Worm (Caenorhabditis elegans) whole organism, L3 larva: ENCODE data around the gene F23G4.1.

Source experiments
- R02D3.7 ChIP-seq: fragments of 150-350 bp; optimal IDR thresholded peaks from 2 replicates; lab custom pipeline; 2014; ENCODE audit warnings: missing biosample characterization, missing genetic modification characterization
- ZK546.5 ChIP-seq: sonication (generic microtip); optimal IDR thresholded peaks from 2 replicates; lab custom pipeline; 2017; ENCODE audit warnings: missing biosample characterization, missing genetic modification characterization
- aly-2 ChIP-seq: fragments of 150-350 bp; optimal IDR thresholded peaks from 2 replicates; lab custom pipeline; 2014; ENCODE audit warnings: missing biosample characterization, missing genetic modification characterization
- ama-1 ChIP-seq: fragments of 150-350 bp; optimal IDR thresholded peaks from 2 replicates; lab custom pipeline; 2018
- ceh-16 ChIP-seq: sonication (generic microtip); optimal IDR thresholded peaks from 2 replicates; lab custom pipeline; 2017; ENCODE audit warnings: missing biosample characterization, missing genetic modification characterization
- ceh-28 ChIP-seq: fragments of 150-350 bp; optimal IDR thresholded peaks from 2 replicates; lab custom pipeline; 2014; ENCODE audit warnings: missing biosample characterization, missing genetic modification reagents, missing genetic modification characterization
- ceh-82 ChIP-seq: fragments of 150-350 bp; optimal IDR thresholded peaks from 2 replicates; lab custom pipeline; 2014; ENCODE audit warnings: missing biosample characterization, missing genetic modification characterization
- daf-12 ChIP-seq: fragments of 150-350 bp; optimal IDR thresholded peaks from 2 replicates; lab custom pipeline; 2014; ENCODE audit warnings: missing biosample characterization, missing genetic modification reagents, missing genetic modification characterization
- egl-27 ChIP-seq: sonication (generic microtip); optimal IDR thresholded peaks from 4 replicates; lab custom pipeline; 2017; ENCODE audit warnings: missing biosample characterization, missing genetic modification reagents, missing genetic modification characterization
- egl-5 ChIP-seq: fragments of 150-350 bp; optimal IDR thresholded peaks from 2 replicates; lab custom pipeline; 2017; ENCODE audit warnings: missing biosample characterization, missing genetic modification reagents, missing genetic modification characterization, inconsistent platforms
- elt-1 ChIP-seq: fragments of 150-350 bp; optimal IDR thresholded peaks from 2 replicates; lab custom pipeline; 2014; ENCODE audit warnings: missing biosample characterization, missing genetic modification characterization
- elt-2 ChIP-seq: sonication (generic microtip); optimal IDR thresholded peaks from 2 replicates; lab custom pipeline; 2016; ENCODE audit warnings: missing genetic modification reagents, mild to moderate bottlenecking, missing genetic modification characterization, missing compliant biosample characterization
- elt-3 ChIP-seq, 3 experiments: fragments of 150-350 bp in 1 of 3; sonication (generic microtip) in 2 of 3; optimal IDR thresholded peaks; 2 replicates in 2 of 3; 4 replicates in 1 of 3; lab custom pipeline; 2014 to 2017; ENCODE audit warnings: missing biosample characterization in 3 of 3, missing genetic modification characterization in 3 of 3
- eor-1 ChIP-seq, 2 experiments: fragments of 150-350 bp; optimal IDR thresholded peaks; 2 replicates each; lab custom pipeline; 2014 to 2018; ENCODE audit warnings: missing biosample characterization in 2 of 2, missing genetic modification characterization in 2 of 2
- fkh-2 ChIP-seq: fragments of 150-350 bp; optimal IDR thresholded peaks from 2 replicates; lab custom pipeline; 2014; ENCODE audit warnings: missing biosample characterization, missing genetic modification reagents, missing genetic modification characterization
- fos-1 ChIP-seq: fragments of 150-350 bp; optimal IDR thresholded peaks from 2 replicates; lab custom pipeline; 2014; ENCODE audit warnings: missing biosample characterization, missing genetic modification characterization
- hmg-11 ChIP-seq: sonication (generic microtip); optimal IDR thresholded peaks from 2 replicates; lab custom pipeline; 2016; ENCODE audit warnings: missing genetic modification characterization, missing compliant biosample characterization
- jun-1 ChIP-seq: fragments of 150-350 bp; optimal IDR thresholded peaks from 2 replicates; lab custom pipeline; 2014; ENCODE audit warnings: missing biosample characterization, missing genetic modification reagents, missing genetic modification characterization
- lin-15B ChIP-seq: fragments of 150-350 bp; optimal IDR thresholded peaks from 2 replicates; lab custom pipeline; 2014; ENCODE audit warnings: missing biosample characterization, missing genetic modification characterization
- lin-39 ChIP-seq: fragments of 150-350 bp; optimal IDR thresholded peaks from 2 replicates; lab custom pipeline; 2018; ENCODE audit warnings: missing biosample characterization, missing genetic modification reagents, missing genetic modification characterization
- lsy-12 ChIP-seq: sonication (generic microtip); optimal IDR thresholded peaks from 2 replicates; lab custom pipeline; 2016; ENCODE audit warnings: mild to moderate bottlenecking, missing genetic modification characterization, missing compliant biosample characterization
- mdl-1 ChIP-seq: fragments of 150-350 bp; optimal IDR thresholded peaks from 2 replicates; lab custom pipeline; 2014; ENCODE audit warnings: missing biosample characterization, missing genetic modification characterization
- mml-1 ChIP-seq: fragments of 150-350 bp; sonication (generic microtip); optimal IDR thresholded peaks from 3 replicates; lab custom pipeline; 2014; ENCODE audit warnings: missing biosample characterization, missing genetic modification characterization
- nfya-1 ChIP-seq: sonication (generic microtip); optimal IDR thresholded peaks from 2 replicates; lab custom pipeline; 2017; ENCODE audit warnings: missing genetic modification characterization, mild to moderate bottlenecking, missing compliant biosample characterization, antibody characterized with exemption, moderate library complexity; ENCODE audit not compliant: insufficient read depth
- nhr-11 ChIP-seq: fragments of 150-350 bp; optimal IDR thresholded peaks from 2 replicates; lab custom pipeline; 2014; ENCODE audit warnings: missing biosample characterization, missing genetic modification characterization
- nhr-12 ChIP-seq: fragments of 150-350 bp; optimal IDR thresholded peaks from 2 replicates; lab custom pipeline; 2014; ENCODE audit warnings: missing biosample characterization, missing genetic modification characterization
- nhr-23 ChIP-seq: fragments of 150-350 bp; optimal IDR thresholded peaks from 2 replicates; lab custom pipeline; 2014; ENCODE audit warnings: missing biosample characterization, missing genetic modification reagents, missing genetic modification characterization
- nhr-25 ChIP-seq: sonication (generic microtip); optimal IDR thresholded peaks from 2 replicates; lab custom pipeline; 2017; ENCODE audit warnings: missing biosample characterization, missing genetic modification characterization
- nhr-43 ChIP-seq: sonication (generic microtip); optimal IDR thresholded peaks from 2 replicates; lab custom pipeline; 2016; ENCODE audit warnings: mild to moderate bottlenecking, missing genetic modification characterization, missing compliant biosample characterization; ENCODE audit not compliant: poor library complexity, severe bottlenecking
- nhr-67 ChIP-seq: fragments of 150-350 bp; optimal IDR thresholded peaks from 2 replicates; lab custom pipeline; 2014; ENCODE audit warnings: missing biosample characterization, missing genetic modification characterization
- nhr-76 ChIP-seq: fragments of 150-350 bp; sonication (generic microtip); optimal IDR thresholded peaks from 5 replicates; lab custom pipeline; 2014; ENCODE audit warnings: missing biosample characterization, missing genetic modification characterization
- nhr-77 ChIP-seq: fragments of 150-350 bp; optimal IDR thresholded peaks from 2 replicates; lab custom pipeline; 2014; ENCODE audit warnings: missing biosample characterization, missing genetic modification characterization
- pha-4 ChIP-seq: fragments of 150-350 bp; optimal IDR thresholded peaks from 2 replicates; lab custom pipeline; 2014; ENCODE audit warnings: missing biosample characterization, missing genetic modification reagents, missing genetic modification characterization
- pqm-1 ChIP-seq: fragments of 150-350 bp; optimal IDR thresholded peaks from 2 replicates; lab custom pipeline; 2017; ENCODE audit warnings: missing biosample characterization, missing genetic modification characterization, inconsistent platforms
- skn-1 ChIP-seq: fragments of 150-350 bp; optimal IDR thresholded peaks from 2 replicates; lab custom pipeline; 2014; ENCODE audit warnings: missing biosample characterization, missing genetic modification characterization
- snpc-4 ChIP-seq: fragments of 150-350 bp; optimal IDR thresholded peaks from 2 replicates; lab custom pipeline; 2014; ENCODE audit warnings: missing biosample characterization, missing genetic modification characterization
- tbx-2 ChIP-seq: sonication (generic microtip); optimal IDR thresholded peaks from 2 replicates; lab custom pipeline; 2016; ENCODE audit warnings: mild to moderate bottlenecking, missing genetic modification characterization, missing compliant biosample characterization
- unc-39 ChIP-seq: sonication (generic microtip); optimal IDR thresholded peaks from 4 replicates; lab custom pipeline; 2017; ENCODE audit warnings: missing biosample characterization, missing genetic modification characterization
- unc-62 ChIP-seq: fragments of 150-350 bp; sonication (generic microtip); optimal IDR thresholded peaks from 4 replicates; lab custom pipeline; 2014; ENCODE audit warnings: missing biosample characterization, missing genetic modification reagents, missing genetic modification characterization
- ztf-4 ChIP-seq: fragments of 150-350 bp; optimal IDR thresholded peaks from 2 replicates; lab custom pipeline; 2014; ENCODE audit warnings: missing biosample characterization, missing genetic modification characterization

Gene F23G4.1

DNA sequence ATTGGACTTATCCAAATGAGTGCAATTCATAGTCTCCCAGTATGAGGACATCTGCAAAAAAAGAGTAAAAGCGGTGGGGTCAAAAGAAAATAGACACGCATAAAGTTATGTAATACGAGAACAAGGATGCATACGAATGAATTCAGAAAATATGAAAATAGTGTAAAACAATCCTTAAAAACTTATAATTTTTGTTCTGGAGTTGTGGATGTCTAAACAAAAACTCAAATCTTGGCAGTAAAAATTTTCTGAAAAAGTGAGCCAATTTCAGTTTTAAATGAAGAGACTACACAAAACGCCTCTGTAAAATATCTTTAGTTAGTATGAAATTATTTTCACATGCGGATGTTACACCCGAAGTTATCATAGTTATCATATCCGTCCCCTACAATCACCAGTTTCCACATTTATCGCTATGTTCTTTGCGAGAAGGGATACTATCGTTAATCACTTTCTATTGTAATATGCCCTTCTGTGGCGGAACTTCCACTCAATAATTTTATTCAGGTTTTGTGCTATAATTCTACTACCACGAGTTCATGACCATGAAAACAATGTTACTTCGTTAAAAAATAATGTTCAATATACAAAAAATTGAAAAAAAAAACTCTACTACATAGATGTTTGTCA is 37.7 kb upstream of the F23G4.1 start, which contains the start of gene nhr-120:
nhr-120 (minus strand) TSS at position 51 of the 630 bp plus-strand sequence.
- TF ChIP-seq fos-1, result no peak
- TF ChIP-seq hmg-11 (tag; lab: Kevin White, UChicago), result no peak
- peak; percentile 17 for TF ChIP-seq nhr-25 (tag; lab: Kevin White, UChicago)
- TF ChIP-seq tbx-2 (tag; lab: Kevin White, UChicago), result no peak
- no peak for TF ChIP-seq egl-5 (tag; lab: Kevin White, UChicago)

DNA sequence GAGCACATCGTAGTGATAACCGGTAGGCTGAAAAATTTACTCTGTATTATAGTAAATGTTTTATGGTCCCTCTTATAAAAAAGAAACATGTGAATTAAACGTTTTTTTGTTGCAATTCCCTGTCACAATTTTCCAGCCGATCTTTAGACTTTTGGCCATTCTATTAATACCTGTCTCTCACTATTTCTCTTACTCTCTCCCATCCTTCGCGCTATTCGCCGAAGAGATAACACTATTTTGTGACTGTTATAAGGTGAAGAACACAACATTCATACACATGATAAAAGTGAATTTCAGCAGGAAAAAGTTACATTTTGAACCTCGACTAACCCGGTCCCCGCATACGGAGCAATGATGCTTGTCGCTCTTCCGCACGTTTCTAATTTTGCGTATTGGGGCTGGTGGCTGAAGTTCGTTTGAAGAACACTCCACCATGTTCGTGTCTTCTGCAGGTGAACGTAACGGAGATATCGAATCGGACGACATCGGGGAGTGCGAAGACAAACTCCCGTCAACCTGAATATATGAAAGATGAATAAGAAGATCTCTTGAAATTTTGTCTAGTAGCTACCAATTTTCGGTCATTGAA is 36.1 kb upstream of the F23G4.1 start:
- no peak for TF ChIP-seq nhr-12 (tag; lab: Kevin White, UChicago)
- TF ChIP-seq ceh-28 (tag; lab: Kevin White, UChicago), result peak; percentile 32
- TF ChIP-seq pha-4 (tag; lab: Kevin White, UChicago), result no peak
- no peak for TF ChIP-seq unc-62 (GFP tag; lab: Kevin White, UChicago)
- TF ChIP-seq mml-1 (tag; lab: Kevin White, UChicago), result no peak
- no peak for TF ChIP-seq nhr-77 (tag; lab: Kevin White, UChicago)
- TF ChIP-seq egl-5 (tag; lab: Kevin White, UChicago), result no peak
- no peak for TF ChIP-seq aly-2
- TF ChIP-seq eor-1 (tag; optimal IDR thresholded peaks at IDR 0.05; lab: Kevin White, UChicago), result no peak
- TF ChIP-seq lsy-12 (tag; lab: Kevin White, UChicago), result no peak
- TF ChIP-seq hmg-11 (tag; lab: Kevin White, UChicago), result no peak
- TF ChIP-seq elt-3 (tag; optimal IDR thresholded peaks at IDR 0.05; lab: Kevin White, UChicago), result no peak
- TF ChIP-seq tbx-2 (tag; lab: Kevin White, UChicago), result no peak
- TF ChIP-seq nhr-11 (tag; lab: Kevin White, UChicago), result no peak
- peak; percentile 73 for TF ChIP-seq elt-2 (tag; lab: Kevin White, UChicago)
- TF ChIP-seq pqm-1 (tag; lab: Kevin White, UChicago), result peak; percentile 70
- no peak for TF ChIP-seq unc-39 (tag; lab: Kevin White, UChicago)
- peak; percentile 67 for TF ChIP-seq nhr-23 (tag; lab: Kevin White, UChicago)
- no peak for TF ChIP-seq ZK546.5 (tag; lab: Kevin White, UChicago)
- TF ChIP-seq ztf-4 (tag; lab: Kevin White, UChicago), result no peak
- TF ChIP-seq jun-1, result peak; percentile 40
- no peak for TF ChIP-seq elt-1 (tag; lab: Kevin White, UChicago)
- TF ChIP-seq ceh-16 (tag; lab: Kevin White, UChicago), result no peak
- TF ChIP-seq lin-39 (tag; lab: Kevin White, UChicago), result no peak
- TF ChIP-seq snpc-4 (tag; lab: Kevin White, UChicago), result no peak
- TF ChIP-seq daf-12 (tag; lab: Kevin White, UChicago), result no peak
- TF ChIP-seq nfya-1, result peak; percentile 16
- peak; percentile 62 for TF ChIP-seq nhr-43 (tag; lab: Kevin White, UChicago)
- no peak for TF ChIP-seq fos-1
- TF ChIP-seq nhr-67, result no peak
- TF ChIP-seq mdl-1 (tag; lab: Kevin White, UChicago), result no peak
- no peak for TF ChIP-seq R02D3.7 (tag; lab: Kevin White, UChicago)
- no peak for TF ChIP-seq ama-1 (lab: Kevin White, UChicago)
- TF ChIP-seq nhr-25 (tag; lab: Kevin White, UChicago), result peak; percentile 75
- no peak for TF ChIP-seq ceh-82
- TF ChIP-seq egl-27 (tag; lab: Kevin White, UChicago), result no peak

DNA sequence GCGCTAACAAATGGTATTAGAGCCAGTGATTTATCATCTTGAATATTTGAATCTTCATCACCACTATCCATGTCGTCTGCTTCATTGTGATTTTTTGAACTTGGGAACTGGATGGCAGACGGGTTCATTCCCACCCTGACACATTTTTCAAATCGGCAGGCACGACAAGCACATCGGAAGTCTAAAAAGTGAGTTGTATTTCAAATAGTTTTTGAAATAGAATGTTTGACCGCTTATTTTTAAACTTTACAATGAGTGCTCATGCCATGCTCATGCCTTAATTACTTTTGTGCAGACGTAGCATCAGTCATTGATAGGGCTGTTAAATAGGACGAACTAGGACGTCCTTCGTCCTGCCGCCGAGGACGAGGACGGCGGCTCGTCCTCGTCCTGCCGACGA is 34.9 kb upstream of the F23G4.1 start:
- TF ChIP-seq egl-27 (tag; lab: Kevin White, UChicago), result no peak
- TF ChIP-seq nhr-11 (tag; lab: Kevin White, UChicago), result no peak
- no peak for TF ChIP-seq ztf-4 (tag; lab: Kevin White, UChicago)
- no peak for TF ChIP-seq skn-1
- no peak for TF ChIP-seq jun-1
- TF ChIP-seq eor-1 (tag; optimal IDR thresholded peaks at IDR 0.05; lab: Kevin White, UChicago), result no peak
- no peak for TF ChIP-seq nhr-77 (tag; lab: Kevin White, UChicago)
- no peak for TF ChIP-seq pqm-1 (tag; lab: Kevin White, UChicago)
- no peak for TF ChIP-seq unc-62 (GFP tag; lab: Kevin White, UChicago)
- TF ChIP-seq egl-5 (tag; lab: Kevin White, UChicago), result no peak
- TF ChIP-seq fkh-2, result no peak
- TF ChIP-seq ceh-28 (tag; lab: Kevin White, UChicago), result no peak
- no peak for TF ChIP-seq daf-12 (tag; lab: Kevin White, UChicago)
- TF ChIP-seq pha-4 (tag; lab: Kevin White, UChicago), result no peak
- TF ChIP-seq aly-2, result no peak
- TF ChIP-seq nhr-76 (tag; lab: Kevin White, UChicago), result no peak
- no peak for TF ChIP-seq nfya-1
- no peak for TF ChIP-seq lin-15B (tag; lab: Kevin White, UChicago)
- TF ChIP-seq, all 47 proteins: peak for 0
